Worm (Caenorhabditis elegans): ENCODE measurements around the gene C04A11.1.

C04A11.1 gene

DNA sequence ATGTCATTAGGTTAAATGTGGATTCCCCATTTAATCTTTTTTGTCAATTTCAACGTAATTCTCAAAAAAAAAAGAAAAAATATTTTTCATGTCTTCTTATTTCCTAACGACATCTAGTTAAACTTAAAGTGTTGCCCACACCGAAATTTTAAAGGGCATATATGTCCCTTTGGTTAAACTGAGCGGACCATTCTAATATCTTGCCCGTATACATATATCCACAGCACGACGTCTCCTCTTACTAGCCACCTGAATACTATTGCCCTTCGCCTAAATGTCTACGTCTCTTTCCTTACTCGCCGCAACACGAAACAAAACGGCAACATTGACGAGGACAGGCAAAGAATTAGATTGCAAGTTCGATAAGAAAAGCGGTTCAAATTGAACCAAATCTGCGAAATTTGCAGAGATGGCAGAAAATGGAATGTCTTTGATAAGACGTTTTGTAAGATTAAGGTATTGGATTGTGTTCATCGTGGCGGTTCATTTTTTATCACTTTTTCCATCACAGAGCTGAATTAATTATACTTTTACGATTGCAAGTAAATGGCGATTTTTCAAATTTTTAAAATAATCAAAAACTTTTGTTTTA, 40.4 kb downstream of the C04A11.1 start (continued):
- TF ChIP-seq lin-38 (GFP tag; IDR thresholded peaks at IDR 0.05) (peak; percentile 91), mes-2 (tag; optimal IDR thresholded peaks at IDR 0.05; ENCODE audit: poor library complexity, severe bottlenecking) (peak; percentile 98), snpc-4 (tag; optimal IDR thresholded peaks at IDR 0.05) (peak; percentile 0), ceh-28 (tag; optimal IDR thresholded peaks at IDR 0.05) (peak; percentile 83), zip-2 (tag; optimal IDR thresholded peaks at IDR 0.05) (peak; percentile 98), zag-1 (tag; optimal IDR thresholded peaks at IDR 0.05) (peak; percentile 100), pha-4 (GFP tag; IDR thresholded peaks at IDR 0.05) (peak; percentile 97), pha-4 (tag; optimal IDR thresholded peaks at IDR 0.05) (peak; percentile 77), hmg-1.1 (GFP tag; IDR thresholded peaks at IDR 0.05) (peak; percentile 100), aly-2 (tag; optimal IDR thresholded peaks at IDR 0.05) (no peak), unc-62 (GFP tag; optimal IDR thresholded peaks at IDR 0.05 in 1 of 2) (peak; percentile 90 to 100), unc-62 (tag; optimal IDR thresholded peaks at IDR 0.05) (peak; percentile 61), snpc-1.2 (GFP tag; IDR thresholded peaks at IDR 0.05) (peak; percentile 70; the same call in 1 of the 2 replicates), Y5F2A.4 (GFP tag; optimal IDR thresholded peaks at IDR 0.05) (peak; percentile 94), ceh-82 (tag; optimal IDR thresholded peaks at IDR 0.05) (peak; percentile 100), R02D3.7 (tag; optimal IDR thresholded peaks at IDR 0.05) (peak; percentile 28), nhr-11 (tag; optimal IDR thresholded peaks at IDR 0.05) (peak; percentile 99), nhr-237 (tag; optimal IDR thresholded peaks at IDR 0.05) (peak; percentile 95), F26F4.8 (GFP tag; conservative IDR thresholded peaks at IDR 0.05) (no peak), ceh-62 (tag; optimal IDR thresholded peaks at IDR 0.05) (no peak), egl-43 (GFP tag; IDR thresholded peaks at IDR 0.05) (peak; percentile 98), ctbp-1 (GFP tag; IDR thresholded peaks at IDR 0.05) (peak; percentile 99), lin-39 (tag; optimal IDR thresholded peaks at IDR 0.05) (peak; percentile 99), nhr-42 (GFP tag; IDR thresholded peaks at IDR 0.05) (peak; percentile 99), lim-7 (GFP tag; IDR thresholded peaks at IDR 0.05) (peak; percentile 69; the same call in 1 of the 2 replicates), lin-1 (GFP tag; IDR thresholded peaks at IDR 0.05) (peak; percentile 87), set-16 (GFP tag; IDR thresholded peaks at IDR 0.05) (no peak), mdt-29 (GFP tag; IDR thresholded peaks at IDR 0.05) (peak; percentile 93), arid-1 (GFP tag; conservative IDR thresholded peaks at IDR 0.05) (peak; percentile 93), aha-1 (tag) (peak; percentile 100), spr-3 (GFP tag; optimal IDR thresholded peaks at IDR 0.05) (peak; percentile 98), Y48G9A.11 (GFP tag; IDR thresholded peaks at IDR 0.05) (0 out of 2 replicates have a peak, but pooled peaks have one; percentile 59), nhr-111 (GFP tag; optimal IDR thresholded peaks at IDR 0.05) (peak; percentile 86), ceh-20 (GFP tag; IDR thresholded peaks at IDR 0.05) (peak; percentile 99), daf-12 (tag; optimal IDR thresholded peaks at IDR 0.05) (no peak), lin-15B (tag; optimal IDR thresholded peaks at IDR 0.05) (peak; percentile 56), lin-29 (GFP tag; IDR thresholded peaks at IDR 0.05) (peak; percentile 94), tra-1 (GFP tag; IDR thresholded peaks at IDR 0.05) (peak; percentile 96), nhr-10 (tag; optimal IDR thresholded peaks at IDR 0.05) (peak; percentile 99), hif-1 (tag; optimal IDR thresholded peaks at IDR 0.05) (peak; percentile 85 to 91), nhr-25 (tag; optimal IDR thresholded peaks at IDR 0.05; ENCODE audit: borderline replicate concordance, insufficient read depth) (peak; percentile 95), rbr-2 (tag; optimal IDR thresholded peaks at IDR 0.05) (peak; percentile 99), madf-5 (GFP tag; IDR thresholded peaks at IDR 0.05) (peak in 1 of 2 experiments; percentile 95; a peak in 2 of 4 replicates), D1046.2 (GFP tag; IDR thresholded peaks at IDR 0.05) (peak; percentile 95), daf-19 (GFP tag; conservative IDR thresholded peaks at IDR 0.05) (peak; percentile 98), hlh-30 (tag; optimal IDR thresholded peaks at IDR 0.05; ENCODE audit: insufficient read depth) (peak; percentile 97), skn-1 (tag; optimal IDR thresholded peaks at IDR 0.05) (peak; percentile 85), Y105C5A.15 (GFP tag; IDR thresholded peaks at IDR 0.05) (0 out of 2 replicates have a peak, but pooled peaks have one; percentile 46), mxl-3 (GFP tag; optimal IDR thresholded peaks at IDR 0.05) (peak; percentile 92), nhr-41 (GFP tag; IDR thresholded peaks at IDR 0.05) (peak; percentile 82; the same call in 1 of the 2 replicates)

Data from whole organism, L4 larva.